Fruit fly (Drosophila melanogaster) whole organism, embryonic: Measurements from ENCODE around the gene CG31288.

Experiments used
- Awh ChIP-seq: fragments of 200-800 bp; sonication (Bioruptor generic); IDR thresholded peaks from 2 replicates; pipeline ENCODE4, ENCODE4 v1.3.6; 2022; ENCODE audit warnings: missing biosample characterization, missing genetic modification characterization
- Bgb ChIP-seq: fragments of 200-800 bp; sonication (Bioruptor generic); IDR thresholded peaks from 2 replicates; pipeline ENCODE4 v1.3.6; 2022; ENCODE audit warnings: missing biosample characterization, missing genetic modification characterization; ENCODE audit not compliant: partially characterized antibody
- CG10543 ChIP-seq: fragments of 200-800 bp; sonication (Bioruptor generic); optimal IDR thresholded peaks from 3 replicates; lab custom pipeline; 2017; ENCODE audit warnings: missing biosample characterization, mild to moderate bottlenecking, missing genetic modification characterization, moderate library complexity
- CG11695 ChIP-seq: fragments of 200-800 bp; sonication (Bioruptor generic); IDR thresholded peaks from 3 replicates; pipeline ENCODE4 v1.3.6; 2022; ENCODE audit warnings: missing biosample characterization, missing genetic modification characterization
- CG12769 ChIP-seq: fragments of 200-800 bp; sonication (Bioruptor generic); optimal IDR thresholded peaks from 2 replicates; lab custom pipeline; 2019; ENCODE audit warnings: missing biosample characterization, mild to moderate bottlenecking, missing genetic modification characterization, moderate library complexity
- CG12942 ChIP-seq: fragments of 200-800 bp; sonication (Bioruptor generic); optimal IDR thresholded peaks from 3 replicates; lab custom pipeline; 2016; ENCODE audit warnings: missing biosample characterization, missing genetic modification characterization
- CG13123 ChIP-seq: fragments of 200-800 bp; sonication (Bioruptor generic); optimal IDR thresholded peaks from 2 replicates; lab custom pipeline; 2016; ENCODE audit warnings: missing biosample characterization, missing genetic modification characterization
- CG13287 ChIP-seq: fragments of 200-800 bp; sonication (Bioruptor generic); IDR thresholded peaks from 2 replicates; pipeline ENCODE4 v1.3.6; 2022; ENCODE audit warnings: missing biosample characterization, missing genetic modification characterization; ENCODE audit not compliant: partially characterized antibody
- CG13894 ChIP-seq: fragments of 200-800 bp; sonication (Bioruptor generic); optimal IDR thresholded peaks from 3 replicates; lab custom pipeline; 2018; ENCODE audit warnings: missing biosample characterization, mild to moderate bottlenecking, missing genetic modification characterization, moderate library complexity
- CG15479 ChIP-seq: fragments of 200-800 bp; sonication (Bioruptor generic); optimal IDR thresholded peaks from 3 replicates; lab custom pipeline; 2019; ENCODE audit warnings: missing biosample characterization, mild to moderate bottlenecking, missing genetic modification characterization, moderate library complexity
- CG1602 ChIP-seq: fragments of 200-800 bp; sonication (Bioruptor generic); optimal IDR thresholded peaks from 3 replicates; lab custom pipeline; 2016; ENCODE audit warnings: missing biosample characterization, missing genetic modification characterization
- CG16813 ChIP-seq: fragments of 200-800 bp; sonication (Bioruptor generic); IDR thresholded peaks from 3 replicates; pipeline ENCODE4 v1.3.6; 2022; ENCODE audit warnings: missing biosample characterization, missing genetic modification characterization; ENCODE audit not compliant: partially characterized antibody
- CG18764 ChIP-seq: fragments of 200-800 bp; sonication (Bioruptor generic); optimal IDR thresholded peaks from 3 replicates; lab custom pipeline; 2016; ENCODE audit warnings: missing biosample characterization, missing genetic modification characterization
- CG2199 ChIP-seq: fragments of 200-800 bp; sonication (Bioruptor generic); IDR thresholded peaks from 3 replicates; pipeline ENCODE4 v1.3.6; 2022; ENCODE audit warnings: missing biosample characterization, missing genetic modification characterization
- CG31224 ChIP-seq: fragments of 200-800 bp; sonication (Bioruptor generic); IDR thresholded peaks from 2 replicates; pipeline ENCODE4 v1.3.6; 2022; ENCODE audit warnings: missing biosample characterization, missing genetic modification characterization
- CG5180 ChIP-seq: fragments of 200-800 bp; sonication (Bioruptor generic); optimal IDR thresholded peaks from 3 replicates; lab custom pipeline; 2017; ENCODE audit warnings: missing biosample characterization, missing genetic modification characterization, mild to moderate bottlenecking, moderate library complexity, missing genetic modification reagents
- CG6683 ChIP-seq: fragments of 200-800 bp; sonication (Bioruptor generic); optimal IDR thresholded peaks from 2 replicates; lab custom pipeline; 2017; ENCODE audit warnings: missing biosample characterization, mild to moderate bottlenecking, missing genetic modification characterization, missing genetic modification reagents
- CG6813 ChIP-seq: fragments of 200-800 bp; sonication (Bioruptor generic); optimal IDR thresholded peaks from 2 replicates; lab custom pipeline; 2017; ENCODE audit warnings: missing biosample characterization, missing genetic modification characterization, mild to moderate bottlenecking, moderate library complexity, missing genetic modification reagents
- CG7372 ChIP-seq: fragments of 200-800 bp; sonication (Bioruptor generic); IDR thresholded peaks from 2 replicates; pipeline ENCODE4 v1.3.6; 2022; ENCODE audit warnings: missing biosample characterization, missing genetic modification characterization
- CG8290 ChIP-seq, 3 experiments: fragments of 200-800 bp; sonication (Bioruptor generic); optimal IDR thresholded peaks; 2 replicates each; lab custom pipeline; 2016 to 2019; ENCODE audit warnings: missing biosample characterization in 3 of 3, missing genetic modification characterization in 3 of 3, mild to moderate bottlenecking in 2 of 3, moderate library complexity in 1 of 3
- CG9215 ChIP-seq: fragments of 200-800 bp; sonication (Bioruptor generic); IDR thresholded peaks from 2 replicates; pipeline ENCODE4 v1.3.6; 2022; ENCODE audit warnings: missing biosample characterization, missing genetic modification characterization
- CG9876 ChIP-seq: fragments of 200-800 bp; sonication (Bioruptor generic); optimal IDR thresholded peaks from 2 replicates; lab custom pipeline; 2016; ENCODE audit warnings: missing biosample characterization, missing genetic modification characterization
- CG9932 ChIP-seq: fragments of 200-800 bp; sonication (Bioruptor generic); IDR thresholded peaks from 2 replicates; pipeline ENCODE4 v1.3.6; 2022; ENCODE audit warnings: missing biosample characterization, missing genetic modification characterization
- Dek ChIP-seq: fragments of 200-800 bp; sonication (Bioruptor generic); optimal IDR thresholded peaks from 3 replicates; lab custom pipeline; 2019; ENCODE audit warnings: missing biosample characterization, mild to moderate bottlenecking, missing genetic modification characterization, moderate library complexity
- Drgx ChIP-seq: fragments of 200-800 bp; sonication (Bioruptor generic); IDR thresholded peaks from 2 replicates; pipeline ENCODE4 v1.3.6; 2022; ENCODE audit warnings: missing biosample characterization, missing genetic modification characterization
- H15 ChIP-seq: fragments of 200-800 bp; sonication (Bioruptor generic); IDR thresholded peaks from 3 replicates; pipeline ENCODE4 v1.3.6; 2022; ENCODE audit warnings: missing biosample characterization, missing genetic modification characterization
- HLH54F ChIP-seq: fragments of 200-800 bp; sonication (Bioruptor generic); optimal IDR thresholded peaks from 3 replicates; lab custom pipeline; 2016; ENCODE audit warnings: missing biosample characterization, missing genetic modification characterization
- Hr39 ChIP-seq: fragments of >200 bp; optimal IDR thresholded peaks from 2 replicates; lab custom pipeline; 2017
- Hr51 ChIP-seq, 2 experiments: fragments of 200-800 bp; sonication (Bioruptor generic); optimal IDR thresholded peaks; 2 replicates in 1 of 2; 3 replicates in 1 of 2; lab custom pipeline; 2016 to 2018; ENCODE audit warnings: missing biosample characterization in 2 of 2, missing genetic modification characterization in 2 of 2, mild to moderate bottlenecking in 1 of 2, moderate library complexity in 1 of 2
- Hr78 ChIP-seq, 2 experiments: fragments of 200-800 bp in 1 of 2; fragments of >200 bp in 1 of 2; sonication (Bioruptor generic) in 1 of 2; optimal IDR thresholded peaks; 2 replicates each; lab custom pipeline; 2017 to 2019; ENCODE audit warnings: missing biosample characterization in 2 of 2, missing genetic modification characterization in 2 of 2, mild to moderate bottlenecking in 1 of 2, moderate library complexity in 1 of 2
- MBD-R2 ChIP-seq: fragments of 200-800 bp; sonication (Bioruptor generic); IDR thresholded peaks from 2 replicates; pipeline ENCODE4 v1.3.6; 2022; ENCODE audit warnings: missing biosample characterization, missing genetic modification characterization
- MESR4 ChIP-seq: fragments of 200-800 bp; sonication (Bioruptor generic); optimal IDR thresholded peaks from 2 replicates; lab custom pipeline; 2018; ENCODE audit warnings: missing biosample characterization, mild to moderate bottlenecking, missing genetic modification characterization, moderate library complexity
- Med ChIP-seq: fragments of 200-800 bp; sonication (Bioruptor generic); peaks from one replicate; lab custom pipeline; 2016; ENCODE audit warnings: missing biosample characterization, missing genetic modification characterization, mild to moderate bottlenecking, inconsistent platforms, moderate library complexity
- Myb ChIP-seq: fragments of 200-800 bp; sonication (Bioruptor generic); optimal IDR thresholded peaks from 2 replicates; lab custom pipeline; 2016; ENCODE audit warnings: missing biosample characterization, missing genetic modification characterization
- amos ChIP-seq: fragments of 200-800 bp; sonication (Bioruptor generic); IDR thresholded peaks from 2 replicates; pipeline ENCODE4 v1.3.6; 2022; ENCODE audit warnings: missing biosample characterization, missing genetic modification characterization; ENCODE audit not compliant: partially characterized antibody
- aop ChIP-seq: fragments of 200-800 bp; sonication (Bioruptor generic); IDR thresholded peaks from 2 replicates; pipeline ENCODE4 v1.3.6; 2022; ENCODE audit warnings: missing biosample characterization, missing genetic modification characterization
- ase ChIP-seq: fragments of 200-800 bp; sonication (Bioruptor generic); IDR thresholded peaks from 3 replicates; pipeline ENCODE4 v1.3.6; 2022; ENCODE audit warnings: missing biosample characterization, missing genetic modification characterization
- ash1 ChIP-seq: fragments of 200-800 bp; sonication (Bioruptor generic); optimal IDR thresholded peaks from 2 replicates; lab custom pipeline; 2018; ENCODE audit warnings: missing biosample characterization, mild to moderate bottlenecking, missing genetic modification characterization
- cg ChIP-seq: fragments of 200-800 bp; sonication (Bioruptor generic); optimal IDR thresholded peaks from 3 replicates; lab custom pipeline; 2019; ENCODE audit warnings: missing biosample characterization, mild to moderate bottlenecking, missing genetic modification characterization, moderate library complexity
- exex ChIP-seq: fragments of 200-800 bp; sonication (Bioruptor generic); optimal IDR thresholded peaks from 4 replicates; lab custom pipeline; 2018; ENCODE audit warnings: missing biosample characterization, mild to moderate bottlenecking, missing genetic modification characterization, moderate library complexity
- gce ChIP-seq: fragments of 200-800 bp; sonication (Bioruptor generic); IDR thresholded peaks from 3 replicates; pipeline ENCODE4 v1.3.6; 2022; ENCODE audit warnings: missing biosample characterization, missing genetic modification characterization
- grn ChIP-seq: fragments of 200-800 bp; sonication (Bioruptor generic); optimal IDR thresholded peaks from 3 replicates; lab custom pipeline; 2017; ENCODE audit warnings: missing biosample characterization, missing genetic modification characterization
- ind ChIP-seq: fragments of 200-800 bp; sonication (Bioruptor generic); optimal IDR thresholded peaks from 3 replicates; lab custom pipeline; 2016; ENCODE audit warnings: missing biosample characterization, missing genetic modification characterization
- lov ChIP-seq, 2 experiments: fragments of 200-800 bp in 1 of 2; fragments of >200 bp in 1 of 2; sonication (Bioruptor generic) in 1 of 2; IDR thresholded peaks in 1 of 2; optimal IDR thresholded peaks in 1 of 2; 2 replicates in 1 of 2; 3 replicates in 1 of 2; pipeline versions ENCODE4 v1.3.6 to Lab custom; 2017 to 2022; ENCODE audit warnings: missing biosample characterization in 1 of 2, missing genetic modification characterization in 1 of 2
- mam ChIP-seq: fragments of 200-800 bp; sonication (Bioruptor generic); optimal IDR thresholded peaks from 3 replicates; lab custom pipeline; 2016; ENCODE audit warnings: missing biosample characterization, missing genetic modification characterization
- otp ChIP-seq: fragments of 200-800 bp; sonication (Bioruptor generic); IDR thresholded peaks from 3 replicates; pipeline ENCODE4, ENCODE4 v1.3.6; 2022; ENCODE audit warnings: missing biosample characterization, missing genetic modification characterization
- phol ChIP-seq: fragments of 200-800 bp; sonication (Bioruptor generic); optimal IDR thresholded peaks from 3 replicates; lab custom pipeline; 2018; ENCODE audit warnings: missing biosample characterization, mild to moderate bottlenecking, missing genetic modification characterization, moderate library complexity
- sug ChIP-seq: fragments of 200-800 bp; optimal IDR thresholded peaks from 2 replicates; lab custom pipeline; 2019; ENCODE audit warnings: missing biosample characterization, mild to moderate bottlenecking, missing genetic modification characterization, moderate library complexity
- tll ChIP-seq, 2 experiments: fragments of 200-800 bp in 1 of 2; fragments of >200 bp in 1 of 2; sonication (Bioruptor generic) in 1 of 2; optimal IDR thresholded peaks; 2 replicates each; lab custom pipeline; 2017 to 2019; ENCODE audit warnings: missing biosample characterization in 2 of 2, missing genetic modification characterization in 2 of 2, mild to moderate bottlenecking in 1 of 2, moderate library complexity in 1 of 2

CG31288 gene

DNA sequence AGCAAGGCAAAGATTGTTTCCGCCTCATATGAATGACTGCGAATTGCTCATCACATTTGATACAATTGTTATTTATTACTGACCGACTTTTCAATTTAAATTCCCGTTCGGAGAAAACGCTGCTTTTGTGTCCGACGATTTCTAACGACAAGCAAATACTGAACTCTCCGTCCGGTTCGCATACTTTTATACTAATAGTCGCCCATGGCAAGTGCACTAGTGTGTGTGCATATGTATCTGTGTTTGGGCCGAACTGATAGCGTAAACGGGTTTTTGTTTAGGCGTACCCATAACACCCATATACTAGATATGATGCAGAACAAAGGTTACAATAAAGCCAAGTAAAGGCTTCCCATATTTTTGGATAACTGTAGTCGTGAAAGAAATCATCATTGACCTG lies 8.9 kb upstream of the CG31288 start, which contains the start of gene CG10550 (continued):
- TF ChIP-seq Hr78 (GFP tag; optimal IDR thresholded peaks at IDR 0.05; lab: Kevin White, UChicago) (peak in 1 of 2 experiments; percentile 63), CG13123 (no peak), amos (GFP tag; lab: Robert Waterston, UW) (no peak), CG6813 (GFP tag; lab: Kevin White, UChicago) (no peak), sug (tag; lab: Kevin White, UChicago) (peak; percentile 38), Awh (GFP tag; lab: Robert Waterston, UW) (no peak), Med (GFP tag; lab: Kevin White, UChicago) (peak; percentile 11), CG8290 (GFP tag; optimal IDR thresholded peaks at IDR 0.05; lab: Kevin White, UChicago) (no peak), CG8290 (tag; optimal IDR thresholded peaks at IDR 0.05; lab: Kevin White, UChicago) (peak in 1 of 2 experiments; percentile 53), CG15479 (GFP tag; lab: Kevin White, UChicago) (no peak), CG2199 (peak; percentile 40; the same call in 1 of the 3 replicates), H15 (GFP tag; lab: Robert Waterston, UW) (no peak), CG18764 (GFP tag; lab: Kevin White, UChicago) (no peak), CG13287 (peak; percentile 20; the same call in 1 of the 2 replicates), CG9876 (GFP tag; lab: Kevin White, UChicago) (no peak), HLH54F (no peak), CG9215 (GFP tag; lab: Robert Waterston, UW) (no peak), aop (GFP tag; lab: Robert Waterston, UW) (no peak), otp (no peak), Hr39 (lab: Kevin White, UChicago) (no peak), CG11695 (GFP tag; lab: Robert Waterston, UW) (no peak), CG9932 (no peak), CG12942 (no peak), phol (no peak), MESR4 (GFP tag; lab: Kevin White, UChicago) (no peak), Drgx (GFP tag; lab: Robert Waterston, UW) (no peak), CG16813 (no peak), ash1 (GFP tag; lab: Kevin White, UChicago) (no peak), Bgb (GFP tag; lab: Robert Waterston, UW) (no peak), CG31224 (GFP tag; lab: Robert Waterston, UW) (no peak), cg (peak; percentile 61), CG7372 (GFP tag; lab: Robert Waterston, UW) (no peak), Hr51 (GFP tag; optimal IDR thresholded peaks at IDR 0.05; lab: Kevin White, UChicago) (no peak), CG10543 (GFP tag; lab: Kevin White, UChicago) (no peak), CG12769 (tag; lab: Kevin White, UChicago) (peak; percentile 51), CG1602 (GFP tag; lab: Kevin White, UChicago) (no peak), lov (optimal IDR thresholded peaks at IDR 0.05; lab: Kevin White, UChicago) (no peak), lov (GFP tag; IDR thresholded peaks at IDR 0.05; lab: Robert Waterston, UW) (no peak), Myb (GFP tag; lab: Kevin White, UChicago) (no peak), mam (GFP tag; lab: Kevin White, UChicago) (no peak), gce (no peak), ase (GFP tag; lab: Robert Waterston, UW) (no peak), CG6683 (no peak), CG13894 (peak; percentile 37), Dek (tag; lab: Kevin White, UChicago) (no peak), CG5180 (no peak), MBD-R2 (GFP tag; lab: Robert Waterston, UW) (no peak), tll (GFP tag; optimal IDR thresholded peaks at IDR 0.05; lab: Kevin White, UChicago) (no peak), grn (GFP tag; lab: Kevin White, UChicago) (no peak), ind (no peak), exex (tag; lab: Kevin White, UChicago) (peak; percentile 41)
- TF ChIP-seq, all 482 proteins: peak for 15
